Worm (Caenorhabditis elegans) whole organism, L2 larva: ENCODE data around the gene rpb-9.
A peak's percentile ranks its signal among the peaks of the same experiment; 100 is the strongest.

Experiments
- C34F6.9 ChIP-seq: fragments of 150-350 bp; optimal IDR thresholded peaks from 2 replicates; lab custom pipeline; 2014; ENCODE audit warnings: missing biosample characterization, missing genetic modification characterization
- F13H6.1 ChIP-seq: sonication (generic microtip); optimal IDR thresholded peaks from 2 replicates; lab custom pipeline; 2016; ENCODE audit warnings: missing genetic modification characterization, missing compliant biosample characterization
- Y55F3AM.14 ChIP-seq: fragments of 200-800 bp; sonication (Bioruptor generic); optimal IDR thresholded peaks from 2 replicates; lab custom pipeline; 2018; ENCODE audit warnings: mild to moderate bottlenecking, missing genetic modification characterization, missing compliant biosample characterization
- ZK546.5 ChIP-seq: sonication (generic microtip); optimal IDR thresholded peaks from 2 replicates; lab custom pipeline; 2017; ENCODE audit warnings: missing biosample characterization, missing genetic modification characterization
- alr-1 ChIP-seq: fragments of 150-350 bp; optimal IDR thresholded peaks from 2 replicates; lab custom pipeline; 2014; ENCODE audit warnings: missing biosample characterization, missing genetic modification characterization
- aly-2 ChIP-seq: fragments of 150-350 bp; optimal IDR thresholded peaks from 2 replicates; lab custom pipeline; 2014; ENCODE audit warnings: missing biosample characterization, missing genetic modification characterization
- ama-1 ChIP-seq: fragments of 150-350 bp; optimal IDR thresholded peaks from 2 replicates; lab custom pipeline; 2018; ENCODE audit warnings: inconsistent platforms
- ceh-16 ChIP-seq: fragments of 150-350 bp; optimal IDR thresholded peaks from 2 replicates; lab custom pipeline; 2014; ENCODE audit warnings: missing biosample characterization, missing genetic modification characterization
- ceh-82 ChIP-seq: fragments of 150-350 bp; optimal IDR thresholded peaks from 2 replicates; lab custom pipeline; 2014; ENCODE audit warnings: missing biosample characterization, missing genetic modification characterization
- crh-2 ChIP-seq: sonication (generic microtip); optimal IDR thresholded peaks from 2 replicates; lab custom pipeline; 2017; ENCODE audit warnings: missing biosample characterization, missing genetic modification characterization
- elt-1 ChIP-seq: fragments of 150-350 bp; optimal IDR thresholded peaks from 2 replicates; lab custom pipeline; 2014; ENCODE audit warnings: missing biosample characterization, missing genetic modification characterization
- elt-3 ChIP-seq: sonication (generic microtip); optimal IDR thresholded peaks from 2 replicates; lab custom pipeline; 2017; ENCODE audit warnings: missing biosample characterization, missing genetic modification characterization
- fos-1 ChIP-seq: fragments of 150-350 bp; optimal IDR thresholded peaks from 2 replicates; lab custom pipeline; 2014; ENCODE audit warnings: missing biosample characterization, missing genetic modification characterization
- gmeb-1 ChIP-seq: fragments of 150-350 bp; optimal IDR thresholded peaks from 2 replicates; lab custom pipeline; 2014; ENCODE audit warnings: missing biosample characterization, missing genetic modification characterization
- lin-11 ChIP-seq: fragments of 150-350 bp; sonication (generic microtip); optimal IDR thresholded peaks from 2 replicates; lab custom pipeline; 2014; ENCODE audit warnings: missing biosample characterization, missing genetic modification characterization, inconsistent platforms, mixed read lengths
- lin-39 ChIP-seq: fragments of 150-350 bp; optimal IDR thresholded peaks from 2 replicates; lab custom pipeline; 2014; ENCODE audit warnings: missing biosample characterization, missing genetic modification reagents, missing genetic modification characterization
- lsy-2 ChIP-seq, 2 experiments: fragments of 150-350 bp in 1 of 2; sonication (generic microtip) in 1 of 2; optimal IDR thresholded peaks; 2 replicates each; lab custom pipeline; 2014 to 2017; ENCODE audit warnings: missing biosample characterization in 2 of 2, missing genetic modification characterization in 2 of 2
- mab-5 ChIP-seq: fragments of 150-350 bp; optimal IDR thresholded peaks from 2 replicates; lab custom pipeline; 2014; ENCODE audit warnings: missing biosample characterization, missing genetic modification characterization
- mdl-1 ChIP-seq, 2 experiments: fragments of 150-350 bp in 1 of 2; sonication (generic microtip) in 1 of 2; optimal IDR thresholded peaks; 2 replicates each; lab custom pipeline; 2017; ENCODE audit warnings: missing biosample characterization in 2 of 2, missing genetic modification characterization in 2 of 2
- nhr-12 ChIP-seq: fragments of 150-350 bp; optimal IDR thresholded peaks from 2 replicates; lab custom pipeline; 2014; ENCODE audit warnings: missing biosample characterization, missing genetic modification characterization
- nhr-129 ChIP-seq: fragments of 150-350 bp; optimal IDR thresholded peaks from 2 replicates; lab custom pipeline; 2014; ENCODE audit warnings: missing biosample characterization, missing genetic modification characterization
- nhr-23 ChIP-seq: fragments of 150-350 bp; optimal IDR thresholded peaks from 2 replicates; lab custom pipeline; 2014; ENCODE audit warnings: missing biosample characterization, missing genetic modification reagents, missing genetic modification characterization
- nhr-6 ChIP-seq: fragments of 150-350 bp; optimal IDR thresholded peaks from 2 replicates; lab custom pipeline; 2014; ENCODE audit warnings: missing biosample characterization, missing genetic modification characterization
- peb-1 ChIP-seq: fragments of 150-350 bp; optimal IDR thresholded peaks from 2 replicates; lab custom pipeline; 2014; ENCODE audit warnings: missing biosample characterization, missing genetic modification characterization
- sem-4 ChIP-seq: fragments of 150-350 bp; optimal IDR thresholded peaks from 2 replicates; lab custom pipeline; 2014; ENCODE audit warnings: missing biosample characterization, missing genetic modification reagents, missing genetic modification characterization
- sma-9 ChIP-seq, 2 experiments: fragments of 150-350 bp in 1 of 2; sonication (generic microtip) in 1 of 2; optimal IDR thresholded peaks; 2 replicates each; lab custom pipeline; 2014 to 2016; ENCODE audit warnings: missing genetic modification characterization in 2 of 2, mild to moderate bottlenecking in 1 of 2, missing biosample characterization in 1 of 2, missing compliant biosample characterization in 1 of 2, missing genetic modification reagents in 1 of 2, moderate library complexity in 1 of 2
- snpc-4 ChIP-seq: fragments of 150-350 bp; optimal IDR thresholded peaks from 2 replicates; lab custom pipeline; 2014; ENCODE audit warnings: missing biosample characterization, missing genetic modification characterization
- unc-55 ChIP-seq: fragments of 150-350 bp; sonication (generic microtip); optimal IDR thresholded peaks from 3 replicates; lab custom pipeline; 2014; ENCODE audit warnings: missing biosample characterization, missing genetic modification reagents, missing genetic modification characterization
- zag-1 ChIP-seq: fragments of 150-350 bp; optimal IDR thresholded peaks from 2 replicates; lab custom pipeline; 2014; ENCODE audit warnings: missing biosample characterization, missing genetic modification characterization
- ztf-11 ChIP-seq: sonication (generic microtip); optimal IDR thresholded peaks from 2 replicates; lab custom pipeline; 2017; ENCODE audit warnings: missing biosample characterization, missing genetic modification characterization

rpb-9 gene

DNA sequence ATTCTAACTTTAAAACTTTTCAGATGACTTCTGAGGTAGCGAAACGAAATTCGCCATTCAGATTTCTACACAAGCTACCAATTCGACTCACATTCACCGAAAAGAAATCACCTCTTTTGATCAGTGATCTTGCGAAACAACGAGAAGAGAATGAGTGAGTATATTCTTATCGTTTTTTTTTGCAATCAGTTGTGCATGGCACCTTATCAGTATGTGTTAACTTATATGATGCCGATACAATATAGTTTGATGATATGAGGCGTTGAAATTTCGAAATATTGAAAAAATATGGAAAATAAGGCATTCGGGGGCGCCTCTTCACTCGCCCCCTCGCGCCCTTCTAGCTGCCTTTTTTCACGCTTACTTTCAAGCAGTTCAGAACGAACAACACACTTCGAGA lies 5.8 kb upstream of the rpb-9 start:
- TF ChIP-seq ZK546.5 (tag; lab: Kevin White, UChicago): no peak
- TF ChIP-seq sma-9 (GFP tag; optimal IDR thresholded peaks at IDR 0.05; lab: Kevin White, UChicago): peak; percentile 49
- no peak for TF ChIP-seq sma-9 (tag; optimal IDR thresholded peaks at IDR 0.05; lab: Kevin White, UChicago)
- no peak for TF ChIP-seq lin-39
- peak; percentile 11 for TF ChIP-seq gmeb-1 (tag; lab: Kevin White, UChicago)
- TF ChIP-seq fos-1 (tag; lab: Kevin White, UChicago): peak; percentile 97
- no peak for TF ChIP-seq F13H6.1 (tag; lab: Kevin White, UChicago)

DNA sequence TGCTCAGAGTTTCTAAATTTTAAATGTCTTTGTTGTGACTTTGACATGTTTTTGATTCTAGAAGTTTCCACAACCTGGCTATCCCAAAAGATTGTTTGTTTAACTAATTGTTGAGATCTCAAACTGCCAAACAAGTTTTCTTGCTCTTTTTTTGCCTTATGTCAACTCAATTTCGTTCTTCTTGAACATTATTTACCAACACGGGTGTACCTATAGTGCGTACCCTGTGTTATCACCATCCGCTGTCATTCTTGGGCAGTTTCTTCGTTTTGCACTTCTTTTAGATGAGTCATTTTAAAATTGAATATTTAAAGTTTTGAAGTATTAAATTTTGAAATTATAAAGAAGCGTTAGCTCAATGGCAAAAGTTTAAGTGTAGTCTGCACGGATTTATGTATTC lies 4.8 kb upstream of the rpb-9 start, which contains the start of gene sptl-2:
Gene sptl-2 (plus strand): TSS at position 280 of the 400 bp plus-strand sequence.
- TF ChIP-seq fos-1 (tag; lab: Kevin White, UChicago) (peak; percentile 79), sma-9 (GFP tag; optimal IDR thresholded peaks at IDR 0.05; lab: Kevin White, UChicago) (peak; percentile 16), sma-9 (tag; optimal IDR thresholded peaks at IDR 0.05; lab: Kevin White, UChicago) (no peak), aly-2 (tag; lab: Kevin White, UChicago) (no peak)

- no peak for TF ChIP-seq nhr-6 (tag; lab: Kevin White, UChicago)
- peak; percentile 70 for TF ChIP-seq unc-55
- peak in 1 of 2 experiments; percentile 44 for TF ChIP-seq lsy-2 (tag; optimal IDR thresholded peaks at IDR 0.05; lab: Kevin White, UChicago)
- no peak for TF ChIP-seq gmeb-1 (tag; lab: Kevin White, UChicago)
- TF ChIP-seq C34F6.9 (tag; lab: Kevin White, UChicago): peak; percentile 78
- TF ChIP-seq nhr-129 (tag; lab: Kevin White, UChicago): peak; percentile 74
- peak; percentile 19 for TF ChIP-seq fos-1 (tag; lab: Kevin White, UChicago)
- no peak for TF ChIP-seq mdl-1 (tag; optimal IDR thresholded peaks at IDR 0.05; lab: Kevin White, UChicago)
- TF ChIP-seq crh-2 (tag; lab: Kevin White, UChicago): no peak
Measured at ce11 chrV:8013901-8014388, 1.8 kb upstream of the rpb-9 start, which contains the start of gene Y97E10AR.6. Gene Y97E10AR.6 (minus strand): TSS chrV:8013951.

DNA sequence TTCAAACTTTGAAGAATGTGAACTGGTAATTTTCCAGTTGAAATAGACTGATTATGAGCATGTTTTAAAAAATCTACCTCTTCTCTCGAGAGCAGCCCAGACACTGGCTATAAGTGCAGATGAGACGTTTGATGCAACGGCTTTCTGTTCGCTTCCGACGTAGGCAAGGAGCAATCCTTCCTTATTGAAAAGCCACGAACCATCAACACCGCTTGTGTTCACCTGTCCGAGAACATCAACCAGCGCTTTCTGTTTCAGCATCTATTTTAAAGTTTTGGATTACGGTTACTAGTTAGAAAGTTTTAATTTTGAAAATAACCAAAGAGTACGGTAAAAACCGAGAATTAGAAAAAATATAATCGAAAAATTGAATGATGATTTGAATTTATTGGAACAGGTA lies 1.3 kb downstream of the rpb-9 start, which contains the start of gene lmtr-2:
Gene lmtr-2 (minus strand): TSS at position 261 of the 400 bp plus-strand sequence.
- TF ChIP-seq fos-1 (tag; lab: Kevin White, UChicago) (no peak), Y55F3AM.14 (GFP tag; lab: Kevin White, UChicago) (no peak), sem-4 (tag; lab: Kevin White, UChicago) (no peak), peb-1 (tag; lab: Kevin White, UChicago) (no peak), ceh-16 (no peak), ztf-11 (tag; lab: Kevin White, UChicago) (no peak), lin-11 (tag; lab: Kevin White, UChicago) (no peak)

DNA sequence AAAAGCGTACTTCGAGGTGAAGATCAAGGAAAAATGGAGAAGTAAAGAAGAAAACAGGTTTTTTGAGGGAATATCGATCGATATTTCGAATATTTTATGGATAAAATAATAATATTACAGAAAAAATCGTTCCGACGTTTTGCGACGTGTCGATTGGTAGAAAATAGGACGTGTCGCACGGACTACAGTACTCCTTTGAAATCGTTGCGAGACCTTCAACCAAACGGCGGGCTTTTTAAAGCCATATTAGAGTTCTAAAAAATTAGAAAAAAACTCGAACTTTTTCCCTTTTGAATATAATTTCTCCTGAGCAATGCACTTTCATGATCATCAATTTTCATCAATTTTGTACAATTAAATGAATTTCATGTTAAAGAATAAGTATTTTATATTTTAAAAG lies 2.0 kb downstream of the rpb-9 start, which contains the start of gene Y97E10AR.4:
Gene Y97E10AR.4 (minus strand): TSS at position 131 of the 400 bp plus-strand sequence.
- TF ChIP-seq ceh-82 (tag; lab: Kevin White, UChicago) (no peak), F13H6.1 (tag; lab: Kevin White, UChicago) (no peak), elt-3 (tag; lab: Kevin White, UChicago) (no peak)

ce11 chrV:8007460-8008292 lies 4.5 kb downstream of the rpb-9 start, which contains the start of gene Y97E10AR.3:
Gene Y97E10AR.3 (minus strand): TSS chrV:8007510.
- TF ChIP-seq C34F6.9 (tag; lab: Kevin White, UChicago) (peak; percentile 53), nhr-12 (tag; lab: Kevin White, UChicago) (no peak)

DNA sequence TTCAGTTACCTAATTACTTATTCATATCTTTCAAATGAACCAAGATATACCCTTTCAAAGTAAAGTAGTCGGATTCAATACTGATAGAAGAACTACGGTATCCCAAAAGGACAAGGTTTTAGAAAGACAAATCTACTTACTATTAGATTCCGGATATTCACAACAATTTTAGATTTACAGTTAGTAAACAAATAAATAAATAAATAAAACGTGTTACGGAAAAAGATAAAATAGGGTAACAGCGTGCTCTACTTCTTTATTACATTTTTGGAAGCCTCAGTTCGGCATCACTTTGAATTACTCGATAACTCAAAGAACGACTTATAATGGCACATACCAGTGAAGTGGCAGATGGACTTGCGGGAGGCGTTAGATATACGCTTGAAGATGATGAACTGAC lies 7.1 kb downstream of the rpb-9 start, which contains the start of gene Y97E10AR.8:
Gene Y97E10AR.8 (plus strand): TSS at position 301 of the 400 bp plus-strand sequence.
- TF ChIP-seq zag-1 (tag; lab: Kevin White, UChicago) (no peak), C34F6.9 (tag; lab: Kevin White, UChicago) (no peak), mab-5 (tag; lab: Kevin White, UChicago) (no peak), ceh-82 (tag; lab: Kevin White, UChicago) (no peak), elt-1 (tag; lab: Kevin White, UChicago) (no peak), ama-1 (lab: Kevin White, UChicago) (no peak), fos-1 (tag; lab: Kevin White, UChicago) (no peak), F13H6.1 (tag; lab: Kevin White, UChicago) (no peak), snpc-4 (tag; lab: Kevin White, UChicago) (no peak), ZK546.5 (tag; lab: Kevin White, UChicago) (no peak), nhr-23 (tag; lab: Kevin White, UChicago) (no peak), ztf-11 (tag; lab: Kevin White, UChicago) (no peak), alr-1 (tag; lab: Kevin White, UChicago) (no peak), peb-1 (tag; lab: Kevin White, UChicago) (no peak)
- TF ChIP-seq, all 48 proteins: peak for 0
